Worm (Caenorhabditis elegans) whole organism, mixed stage, embryonic: Measurements from ENCODE around the gene Y38H8A.2.

Experiments used
- blmp-1 ChIP-seq: fragments of 150-350 bp; optimal IDR thresholded peaks from 2 replicates; lab custom pipeline; 2014; ENCODE audit warnings: missing biosample characterization, missing genetic modification characterization
- elt-1 ChIP-seq: sonication (generic microtip); optimal IDR thresholded peaks from 2 replicates; lab custom pipeline; 2017; ENCODE audit warnings: missing genetic modification characterization, mild to moderate bottlenecking, missing compliant biosample characterization, antibody characterized with exemption, moderate library complexity, borderline replicate concordance; ENCODE audit not compliant: insufficient read depth
- elt-3 ChIP-seq: fragments of 150-350 bp; optimal IDR thresholded peaks from 2 replicates; lab custom pipeline; 2014; ENCODE audit warnings: missing biosample characterization, missing genetic modification characterization
- nhr-12 ChIP-seq: fragments of 150-350 bp; optimal IDR thresholded peaks from 2 replicates; lab custom pipeline; 2014; ENCODE audit warnings: missing biosample characterization, missing genetic modification characterization
- nhr-237 ChIP-seq: fragments of 150-350 bp; optimal IDR thresholded peaks from 2 replicates; lab custom pipeline; 2014; ENCODE audit warnings: missing biosample characterization, missing genetic modification characterization
- unc-62 ChIP-seq: fragments of 150-350 bp; optimal IDR thresholded peaks from 2 replicates; lab custom pipeline; 2014; ENCODE audit warnings: missing biosample characterization, missing genetic modification reagents, missing genetic modification characterization

- TF ChIP-seq nhr-12 (tag; lab: Kevin White, UChicago) (no peak), unc-62 (GFP tag; lab: Kevin White, UChicago) (no peak), nhr-237 (tag; lab: Kevin White, UChicago) (no peak), elt-1 (tag; lab: Kevin White, UChicago) (no peak), elt-3 (tag; lab: Kevin White, UChicago) (no peak), blmp-1 (tag; lab: Kevin White, UChicago) (no peak)
Measured at ce11 chrIV:13450740-13451139, 23.5 kb upstream of the Y38H8A.2 start.
